Worm (Caenorhabditis elegans) whole organism, early embryonic: Measurements from ENCODE around the gene F16B3.2.

Experiments
- B0310.2 ChIP-seq: sonication (generic microtip); optimal IDR thresholded peaks from 2 replicates; lab custom pipeline; 2016; ENCODE audit warnings: mild to moderate bottlenecking, missing genetic modification characterization, missing compliant biosample characterization
- F13C5.2 ChIP-seq: sonication (generic microtip); optimal IDR thresholded peaks from 2 replicates; lab custom pipeline; 2017; ENCODE audit warnings: mild to moderate bottlenecking, missing genetic modification characterization, inconsistent platforms, missing compliant biosample characterization
- aly-1 ChIP-seq: sonication (generic microtip); optimal IDR thresholded peaks from 2 replicates; lab custom pipeline; 2016; ENCODE audit warnings: missing genetic modification characterization, missing compliant biosample characterization
- ama-1 ChIP-seq: fragments of 150-350 bp; optimal IDR thresholded peaks from 2 replicates; lab custom pipeline; 2014
- ceh-13 ChIP-seq: fragments of 200-800 bp; sonication (Bioruptor generic); optimal IDR thresholded peaks from 2 replicates; lab custom pipeline; 2018; ENCODE audit warnings: mild to moderate bottlenecking, missing genetic modification characterization, missing compliant biosample characterization
- ceh-36 ChIP-seq: sonication (generic microtip); optimal IDR thresholded peaks from 2 replicates; lab custom pipeline; 2016; ENCODE audit warnings: missing genetic modification characterization, inconsistent platforms, missing compliant biosample characterization
- ets-7 ChIP-seq: sonication (generic microtip); optimal IDR thresholded peaks from 2 replicates; lab custom pipeline; 2016; ENCODE audit warnings: missing genotype, missing genetic modification characterization, missing compliant biosample characterization
- flt-1 ChIP-seq: fragments of 200-800 bp; sonication (Bioruptor generic); IDR thresholded peaks from 2 replicates; pipeline ENCODE4 v1.3.6; 2022; ENCODE audit warnings: missing genetic modification characterization, missing compliant biosample characterization
- hmbx-1 ChIP-seq: sonication (generic microtip); optimal IDR thresholded peaks from 2 replicates; lab custom pipeline; 2016; ENCODE audit warnings: mild to moderate bottlenecking, missing genetic modification characterization, missing compliant biosample characterization
- hmg-4 ChIP-seq: fragments of 200-800 bp; sonication (Bioruptor generic); optimal IDR thresholded peaks from 2 replicates; lab custom pipeline; 2018; ENCODE audit warnings: mild to moderate bottlenecking, missing genetic modification characterization, missing compliant biosample characterization
- hnd-1 ChIP-seq: sonication (generic microtip); optimal IDR thresholded peaks from 2 replicates; lab custom pipeline; 2016; ENCODE audit warnings: missing genetic modification characterization, missing compliant biosample characterization
- pes-1 ChIP-seq: fragments of 200-800 bp; sonication (Bioruptor generic); IDR thresholded peaks from 2 replicates; pipeline ENCODE4 v1.3.6; 2022; ENCODE audit warnings: missing genetic modification reagents, missing genetic modification characterization, missing compliant biosample characterization
- scrt-1 ChIP-seq: fragments of 200-800 bp; sonication (Bioruptor generic); IDR thresholded peaks from 2 replicates; pipeline ENCODE4 v1.3.6; 2022; ENCODE audit warnings: missing genetic modification characterization, missing compliant biosample characterization
- sea-1 ChIP-seq: fragments of 200-800 bp; sonication (Bioruptor generic); conservative IDR thresholded peaks from 2 replicates; pipeline ENCODE4 v1.3.6; 2022; ENCODE audit warnings: missing genetic modification characterization, missing compliant biosample characterization
- tbx-11 ChIP-seq: fragments of 200-800 bp; sonication (Bioruptor generic); IDR thresholded peaks from 2 replicates; pipeline ENCODE4 v1.3.6; 2022; ENCODE audit warnings: missing genetic modification characterization, missing compliant biosample characterization
- tbx-37 ChIP-seq: fragments of 200-800 bp; sonication (Bioruptor generic); conservative IDR thresholded peaks from 2 replicates; pipeline ENCODE4 v1.3.6; 2022; ENCODE audit warnings: missing genetic modification reagents, missing genetic modification characterization, missing compliant biosample characterization
- tra-4 ChIP-seq: sonication (generic microtip); optimal IDR thresholded peaks from 2 replicates; lab custom pipeline; 2017; ENCODE audit warnings: missing genetic modification characterization, missing compliant biosample characterization

Gene F16B3.2

DNA sequence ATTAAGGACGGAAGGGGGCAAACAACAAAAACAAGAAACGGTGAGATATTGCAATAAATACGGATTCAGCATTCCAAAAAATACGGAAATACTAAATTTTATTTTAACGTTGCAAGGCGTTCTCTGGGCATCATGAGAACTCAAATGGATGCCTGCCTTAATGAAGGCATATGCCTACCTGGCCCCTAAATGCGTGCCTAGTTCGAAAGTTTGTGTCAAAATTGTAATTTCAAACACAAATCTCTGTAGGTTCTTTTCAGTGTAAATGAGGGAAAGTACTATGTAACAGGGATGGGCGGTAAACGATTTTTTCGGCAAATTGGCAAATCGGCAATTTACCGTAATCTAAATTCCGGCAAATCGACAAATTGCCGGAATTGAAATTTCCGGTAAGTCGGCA is 12.8 kb upstream of the F16B3.2 start:
- TF ChIP-seq tra-4 (tag; lab: Kevin White, UChicago): no peak
- no peak for TF ChIP-seq tbx-37
- TF ChIP-seq hmbx-1 (tag; lab: Kevin White, UChicago): no peak
- no peak for TF ChIP-seq aly-1 (tag; lab: Kevin White, UChicago)
- no peak for TF ChIP-seq B0310.2 (tag; lab: Kevin White, UChicago)
- TF ChIP-seq scrt-1 (GFP tag; lab: Robert Waterston, UW): no peak
- no peak for TF ChIP-seq flt-1 (GFP tag; lab: Robert Waterston, UW)
- no peak for TF ChIP-seq tbx-11 (GFP tag; lab: Robert Waterston, UW)

DNA sequence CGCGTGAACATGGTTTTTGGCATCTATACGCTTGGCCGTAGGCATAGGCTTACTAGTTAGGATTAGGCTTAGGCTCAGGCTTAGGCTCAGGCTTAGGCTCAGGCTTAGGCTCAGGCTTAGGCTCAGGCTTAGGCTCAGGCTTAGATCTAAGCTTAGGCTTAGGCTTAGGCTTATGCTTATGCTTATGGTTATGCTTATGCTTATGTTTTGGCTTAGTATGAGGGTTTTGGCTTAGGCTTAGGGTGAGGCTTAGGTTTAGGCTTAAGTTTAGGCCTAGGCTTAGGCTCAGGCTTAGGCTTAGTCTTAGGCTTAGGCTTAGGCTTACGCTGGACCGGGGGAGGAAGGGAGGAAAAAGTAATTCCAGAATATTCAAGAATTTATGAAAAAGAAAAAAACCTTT is 9.1 kb upstream of the F16B3.2 start:
- TF ChIP-seq ceh-36 (peak; percentile 63), ceh-13 (GFP tag; lab: Kevin White, UChicago) (no peak), flt-1 (GFP tag; lab: Robert Waterston, UW) (no peak), tbx-11 (GFP tag; lab: Robert Waterston, UW) (no peak)

DNA sequence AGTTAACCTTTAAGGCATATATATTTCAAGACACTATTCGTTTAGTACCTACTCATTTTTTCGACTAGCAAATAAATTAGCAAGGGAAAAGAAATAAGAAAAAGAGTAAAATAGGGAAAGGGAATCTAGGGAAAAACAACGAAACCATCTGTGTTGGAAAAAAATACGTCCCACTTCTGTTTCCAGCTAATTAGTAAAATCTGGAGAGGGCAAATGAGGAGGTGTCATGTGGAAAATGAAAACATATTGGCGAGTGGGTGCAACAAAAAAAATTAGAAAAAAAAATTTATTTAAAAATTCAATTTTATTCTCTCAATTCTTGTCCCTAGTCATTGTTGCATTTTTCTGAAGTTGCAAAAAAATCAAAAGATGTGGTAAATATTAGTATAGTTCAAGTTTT is 7.2 kb upstream of the F16B3.2 start:
- TF ChIP-seq flt-1 (GFP tag; lab: Robert Waterston, UW) (no peak), tbx-37 (no peak), pes-1 (GFP tag; lab: Robert Waterston, UW) (no peak)

DNA sequence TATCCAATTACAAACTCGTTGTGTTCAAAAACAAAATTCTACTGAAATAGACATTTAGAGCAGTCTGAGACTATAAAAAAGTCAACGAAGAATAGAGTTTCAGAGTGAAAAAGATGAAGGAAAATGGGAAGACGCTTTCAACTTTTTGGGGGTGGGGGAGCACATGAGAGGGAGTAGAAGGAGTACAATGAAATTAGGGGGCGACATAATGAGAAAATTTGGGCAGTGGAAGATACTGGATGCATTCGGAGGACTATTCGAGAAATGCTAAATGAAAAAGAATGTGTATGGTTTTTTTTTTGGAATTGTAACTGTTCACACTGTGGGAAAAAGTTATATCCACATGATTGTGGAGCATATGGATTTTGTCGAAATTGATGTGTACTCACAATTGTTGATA is 1.6 kb upstream of the F16B3.2 start:
- TF ChIP-seq scrt-1 (GFP tag; lab: Robert Waterston, UW) (no peak), sea-1 (GFP tag; lab: Robert Waterston, UW) (no peak), tbx-11 (GFP tag; lab: Robert Waterston, UW) (no peak), hmbx-1 (tag; lab: Kevin White, UChicago) (no peak), ceh-13 (GFP tag; lab: Kevin White, UChicago) (no peak), F13C5.2 (tag; lab: Kevin White, UChicago) (no peak)

DNA sequence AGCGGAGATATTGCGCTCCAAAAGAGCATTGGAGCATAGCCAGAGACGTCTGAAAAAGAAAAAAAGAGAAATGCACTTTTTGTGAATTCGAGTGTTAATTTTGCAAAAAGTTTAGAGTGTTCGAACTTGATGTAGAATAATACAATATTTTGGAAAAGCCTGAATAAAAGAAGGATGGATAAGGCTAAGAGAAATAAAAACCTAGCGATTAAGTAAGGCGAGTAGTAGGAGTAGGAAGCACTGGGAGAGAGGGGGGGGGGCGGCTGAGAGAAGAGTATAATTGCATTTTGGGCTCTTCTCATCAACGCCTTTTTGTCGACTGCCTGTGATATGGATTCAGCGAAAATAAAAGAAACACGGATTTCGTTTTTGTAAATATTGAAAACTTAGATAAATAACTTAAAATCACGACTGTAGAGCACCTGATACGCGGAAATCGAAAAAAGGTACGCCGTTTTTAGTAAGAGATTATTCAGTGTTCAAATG is 3.0 kb downstream of the F16B3.2 start, which contains the start of gene F16B3.3:
TSS of gene F16B3.3 (minus strand) at position 51 of the 486 bp plus-strand sequence.
- TF ChIP-seq pes-1 (GFP tag; lab: Robert Waterston, UW): no peak
- TF ChIP-seq sea-1 (GFP tag; lab: Robert Waterston, UW): no peak
- TF ChIP-seq tra-4 (tag; lab: Kevin White, UChicago): no peak
- TF ChIP-seq scrt-1 (GFP tag; lab: Robert Waterston, UW): no peak
- no peak for TF ChIP-seq tbx-11 (GFP tag; lab: Robert Waterston, UW)
- no peak for TF ChIP-seq hmbx-1 (tag; lab: Kevin White, UChicago)
- no peak for TF ChIP-seq aly-1 (tag; lab: Kevin White, UChicago)
- no peak for TF ChIP-seq hnd-1
- TF ChIP-seq tbx-37: no peak
- TF ChIP-seq flt-1 (GFP tag; lab: Robert Waterston, UW): no peak
- TF ChIP-seq B0310.2 (tag; lab: Kevin White, UChicago): no peak
- TF ChIP-seq ama-1 (lab: Kevin White, UChicago): no peak
- TF ChIP-seq hmg-4: no peak
- TF ChIP-seq ceh-36: no peak
- no peak for TF ChIP-seq ceh-13 (GFP tag; lab: Kevin White, UChicago)
- no peak for TF ChIP-seq ets-7
- no peak for TF ChIP-seq F13C5.2 (tag; lab: Kevin White, UChicago)

DNA sequence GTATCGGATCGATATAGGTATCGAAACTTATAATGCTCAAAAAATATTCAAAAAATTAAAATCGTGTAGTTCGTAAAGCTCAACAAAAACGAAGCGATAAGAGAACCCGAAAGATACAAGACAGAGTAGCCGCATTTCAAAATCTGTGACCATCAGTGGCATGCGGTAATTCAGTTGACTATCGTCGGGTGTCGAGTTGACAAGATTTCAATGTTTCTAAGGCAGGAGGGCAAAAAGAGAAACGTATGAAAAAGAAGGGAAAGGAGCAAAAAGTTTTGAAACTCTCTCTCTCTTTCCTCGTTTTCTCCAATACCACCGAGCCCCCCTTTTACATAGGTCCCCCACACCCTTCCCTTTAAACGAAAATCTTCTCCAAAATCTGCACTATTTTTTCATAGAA is 6.9 kb downstream of the F16B3.2 start:
- TF ChIP-seq tbx-37: no peak
- no peak for TF ChIP-seq tbx-11 (GFP tag; lab: Robert Waterston, UW)
- no peak for TF ChIP-seq pes-1 (GFP tag; lab: Robert Waterston, UW)

DNA sequence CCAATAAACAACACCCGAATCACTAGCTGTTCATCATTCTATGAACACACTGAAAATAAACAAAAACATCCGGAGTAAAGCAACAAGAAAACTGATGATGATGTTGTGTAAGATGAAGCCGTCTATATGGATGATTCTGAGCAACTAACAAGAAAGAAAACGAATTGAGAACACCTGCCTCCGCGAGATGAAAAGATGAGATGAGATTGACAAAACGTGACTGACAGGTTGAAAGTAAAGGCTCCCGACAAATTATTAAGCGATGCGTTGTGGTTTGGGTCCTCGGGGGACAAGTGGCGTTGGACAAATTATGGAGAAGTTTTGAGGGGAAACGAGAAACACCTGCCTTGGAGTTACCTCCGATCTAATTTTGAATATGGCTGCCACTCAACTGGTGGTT is 11.1 kb downstream of the F16B3.2 start:
- TF ChIP-seq tbx-11 (GFP tag; lab: Robert Waterston, UW) (no peak), aly-1 (tag; lab: Kevin White, UChicago) (no peak), flt-1 (GFP tag; lab: Robert Waterston, UW) (no peak), tra-4 (tag; lab: Kevin White, UChicago) (no peak), ceh-36 (no peak), scrt-1 (GFP tag; lab: Robert Waterston, UW) (no peak), hnd-1 (no peak), ama-1 (lab: Kevin White, UChicago) (no peak), ceh-13 (GFP tag; lab: Kevin White, UChicago) (no peak), tbx-37 (no peak), ets-7 (no peak), pes-1 (GFP tag; lab: Robert Waterston, UW) (no peak), hmg-4 (no peak), sea-1 (GFP tag; lab: Robert Waterston, UW) (no peak), B0310.2 (tag; lab: Kevin White, UChicago) (no peak), F13C5.2 (tag; lab: Kevin White, UChicago) (no peak), hmbx-1 (tag; lab: Kevin White, UChicago) (no peak)

DNA sequence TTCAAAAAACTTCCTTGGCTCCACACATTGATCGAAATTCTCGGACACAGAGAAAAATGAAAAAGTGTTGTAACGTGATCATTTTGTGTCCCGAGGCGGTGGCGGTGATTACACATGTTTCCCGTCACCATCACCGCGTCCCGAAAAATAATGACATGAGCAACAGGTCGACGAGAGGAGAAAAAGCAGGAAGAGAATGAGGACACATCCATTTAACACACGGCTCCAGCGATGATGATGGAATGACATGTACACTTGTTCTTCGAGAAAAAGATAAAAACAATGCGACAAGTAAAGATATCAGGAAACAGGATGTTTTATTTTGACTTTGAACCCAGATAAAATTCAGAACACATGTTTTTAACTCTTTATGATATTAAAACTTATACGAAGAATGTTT is 12.4 kb downstream of the F16B3.2 start:
- TF ChIP-seq ama-1 (lab: Kevin White, UChicago) (no peak), ets-7 (no peak), pes-1 (GFP tag; lab: Robert Waterston, UW) (no peak), F13C5.2 (tag; lab: Kevin White, UChicago) (no peak), tbx-11 (GFP tag; lab: Robert Waterston, UW) (no peak), tbx-37 (no peak), hnd-1 (no peak), flt-1 (GFP tag; lab: Robert Waterston, UW) (no peak), scrt-1 (GFP tag; lab: Robert Waterston, UW) (no peak), hmg-4 (no peak), hmbx-1 (tag; lab: Kevin White, UChicago) (no peak)
